Fruit fly (Drosophila melanogaster): Measurements from ENCODE around the gene Tsp39D.

DNA sequence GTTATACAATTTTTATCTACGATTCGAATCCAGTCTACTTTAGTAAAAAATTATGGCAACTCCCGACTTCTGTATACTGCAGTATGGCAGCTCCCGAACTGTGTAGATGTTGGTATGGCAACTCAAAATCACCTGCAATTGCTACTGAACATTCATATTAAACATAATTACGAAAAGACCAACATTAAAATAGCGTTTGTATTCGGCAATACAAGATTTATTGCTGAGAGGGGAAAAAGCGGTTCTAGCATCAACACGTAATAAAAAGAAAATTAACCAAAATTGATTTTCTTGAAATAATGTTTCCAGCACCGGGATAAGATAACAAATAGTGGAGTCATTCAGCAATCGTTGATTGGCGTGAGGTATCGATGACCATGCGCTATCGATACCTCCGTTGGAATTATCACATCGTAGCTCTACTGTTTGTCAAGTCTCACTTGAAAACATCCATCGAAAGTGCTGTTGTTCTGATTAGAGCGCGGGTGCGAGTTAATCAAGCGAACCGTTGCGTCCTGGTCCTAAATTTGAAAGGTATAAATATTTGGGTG is at the start of gene Tsp39D:
- TF ChIP-seq tj (GFP tag; optimal IDR thresholded peaks at IDR 0.05) = no peak
- peak; percentile 46 for TF ChIP-seq bab1 (GFP tag; optimal IDR thresholded peaks at IDR 0.05)
- no peak for TF ChIP-seq CG12768 (GFP tag; optimal IDR thresholded peaks at IDR 0.05)
- TF ChIP-seq CG7045 (GFP tag; optimal IDR thresholded peaks at IDR 0.05) = no peak
- peak; percentile 3 for TF ChIP-seq CG11617 (GFP tag; optimal IDR thresholded peaks at IDR 0.05)

Data from whole organism, adult.